Worm (Caenorhabditis elegans) whole organism, late embryonic: ENCODE data around the gene T22F7.4.

Experiments used
- C08G9.2 ChIP-seq: sonication (generic microtip); optimal IDR thresholded peaks from 2 replicates; lab custom pipeline; 2016; ENCODE audit warnings: mild to moderate bottlenecking, missing genetic modification characterization, moderate library complexity, missing compliant biosample characterization
- F13H6.1 ChIP-seq: sonication (generic microtip); optimal IDR thresholded peaks from 2 replicates; lab custom pipeline; 2016; ENCODE audit warnings: missing genetic modification characterization, missing compliant biosample characterization
- K02D7.2 ChIP-seq: sonication (generic microtip); optimal IDR thresholded peaks from 2 replicates; lab custom pipeline; 2017; ENCODE audit warnings: mild to moderate bottlenecking, missing genetic modification characterization, missing compliant biosample characterization
- K09A11.1 ChIP-seq: sonication (generic microtip); optimal IDR thresholded peaks from 2 replicates; lab custom pipeline; 2017; ENCODE audit warnings: antibody characterized with exemption, mild to moderate bottlenecking, missing genetic modification characterization, missing compliant biosample characterization; ENCODE audit not compliant: insufficient read depth
- T23F11.4 ChIP-seq: fragments of 200-800 bp; sonication (Bioruptor generic); optimal IDR thresholded peaks from 2 replicates; lab custom pipeline; 2018; ENCODE audit warnings: mild to moderate bottlenecking, missing genetic modification characterization, missing compliant biosample characterization
- Y22D7AL.16 ChIP-seq: sonication (generic microtip); optimal IDR thresholded peaks from 2 replicates; lab custom pipeline; 2016; ENCODE audit warnings: missing genetic modification characterization, missing compliant biosample characterization
- ahr-1 ChIP-seq: sonication (generic microtip); optimal IDR thresholded peaks from 2 replicates; lab custom pipeline; 2016; ENCODE audit warnings: missing genetic modification characterization, missing compliant biosample characterization
- ama-1 ChIP-seq: fragments of 150-350 bp; optimal IDR thresholded peaks from 2 replicates; lab custom pipeline; 2014
- ceh-19 ChIP-seq: fragments of 200-800 bp; sonication (Bioruptor generic); optimal IDR thresholded peaks from 2 replicates; lab custom pipeline; 2018; ENCODE audit warnings: mild to moderate bottlenecking, missing genetic modification characterization, missing compliant biosample characterization
- ceh-22 ChIP-seq: sonication (generic microtip); optimal IDR thresholded peaks from 2 replicates; lab custom pipeline; 2017; ENCODE audit warnings: missing biosample characterization, missing genetic modification characterization
- ceh-24 ChIP-seq: sonication (generic microtip); optimal IDR thresholded peaks from 2 replicates; lab custom pipeline; 2016; ENCODE audit warnings: mild to moderate bottlenecking, missing genetic modification characterization, missing compliant biosample characterization
- ceh-30 ChIP-seq: fragments of 150-350 bp; optimal IDR thresholded peaks from 2 replicates; lab custom pipeline; 2014; ENCODE audit warnings: missing biosample characterization, missing genetic modification characterization
- ceh-31 ChIP-seq: sonication (generic microtip); optimal IDR thresholded peaks from 2 replicates; lab custom pipeline; 2016; ENCODE audit warnings: missing genetic modification characterization, missing compliant biosample characterization
- ceh-34 ChIP-seq: sonication (generic microtip); optimal IDR thresholded peaks from 2 replicates; lab custom pipeline; 2016; ENCODE audit warnings: mild to moderate bottlenecking, missing genetic modification characterization, missing compliant biosample characterization
- ceh-48 ChIP-seq: sonication (generic microtip); optimal IDR thresholded peaks from 2 replicates; lab custom pipeline; 2016; ENCODE audit warnings: missing genetic modification characterization, inconsistent platforms, missing compliant biosample characterization
- ceh-6 ChIP-seq: fragments of 200-800 bp; sonication (Bioruptor generic); optimal IDR thresholded peaks from 2 replicates; lab custom pipeline; 2018; ENCODE audit warnings: mild to moderate bottlenecking, missing genetic modification characterization, missing compliant biosample characterization
- ceh-9 ChIP-seq: sonication (generic microtip); optimal IDR thresholded peaks from 2 replicates; lab custom pipeline; 2016; ENCODE audit warnings: mild to moderate bottlenecking, missing genetic modification characterization, inconsistent platforms, missing compliant biosample characterization
- che-1 ChIP-seq: sonication (generic microtip); optimal IDR thresholded peaks from 2 replicates; lab custom pipeline; 2016; ENCODE audit warnings: mild to moderate bottlenecking, missing genetic modification characterization, missing compliant biosample characterization
- dmd-4 ChIP-seq: sonication (generic microtip); optimal IDR thresholded peaks from 2 replicates; lab custom pipeline; 2016; ENCODE audit warnings: borderline replicate concordance, missing genetic modification characterization, missing compliant biosample characterization
- dve-1 ChIP-seq: sonication (generic microtip); optimal IDR thresholded peaks from 2 replicates; lab custom pipeline; 2017; ENCODE audit warnings: antibody characterized with exemption, mild to moderate bottlenecking, missing genetic modification characterization, missing compliant biosample characterization
- elt-2 ChIP-seq: sonication (generic microtip); optimal IDR thresholded peaks from 2 replicates; lab custom pipeline; 2016; ENCODE audit warnings: missing genetic modification reagents, missing genetic modification characterization, missing compliant biosample characterization
- elt-4 ChIP-seq: sonication (generic microtip); optimal IDR thresholded peaks from 2 replicates; lab custom pipeline; 2016; ENCODE audit warnings: missing genetic modification characterization, missing compliant biosample characterization
- ets-4 ChIP-seq: sonication (generic microtip); optimal IDR thresholded peaks from 2 replicates; lab custom pipeline; 2016; ENCODE audit warnings: missing genetic modification characterization, missing compliant biosample characterization
- eyg-1 ChIP-seq: sonication (generic microtip); optimal IDR thresholded peaks from 2 replicates; lab custom pipeline; 2016; ENCODE audit warnings: missing genotype, missing genetic modification characterization, missing compliant biosample characterization
- fax-1 ChIP-seq: sonication (generic microtip); optimal IDR thresholded peaks from 2 replicates; lab custom pipeline; 2016; ENCODE audit warnings: missing genotype, missing genetic modification characterization, missing compliant biosample characterization
- fkh-10 ChIP-seq: fragments of 150-350 bp; optimal IDR thresholded peaks from 2 replicates; lab custom pipeline; 2014; ENCODE audit warnings: missing biosample characterization, missing genetic modification reagents, missing genetic modification characterization
- fkh-6 ChIP-seq: sonication (generic microtip); optimal IDR thresholded peaks from 2 replicates; lab custom pipeline; 2016; ENCODE audit warnings: missing genetic modification characterization, missing compliant biosample characterization
- gmeb-2 ChIP-seq: sonication (generic microtip); optimal IDR thresholded peaks from 2 replicates; lab custom pipeline; 2016; ENCODE audit warnings: missing genetic modification characterization, inconsistent platforms, missing compliant biosample characterization
- hlh-13 ChIP-seq: fragments of 200-800 bp; sonication (Bioruptor generic); optimal IDR thresholded peaks from 2 replicates; lab custom pipeline; 2018; ENCODE audit warnings: mild to moderate bottlenecking, missing genetic modification characterization, missing compliant biosample characterization
- hlh-30 ChIP-seq: sonication (generic microtip); optimal IDR thresholded peaks from 2 replicates; lab custom pipeline; 2017; ENCODE audit warnings: antibody characterized with exemption, missing genetic modification characterization, missing compliant biosample characterization; ENCODE audit not compliant: insufficient read depth
- lin-11 ChIP-seq: fragments of 200-800 bp; sonication (Bioruptor generic); optimal IDR thresholded peaks from 2 replicates; lab custom pipeline; 2018; ENCODE audit warnings: mild to moderate bottlenecking, missing genetic modification characterization, missing compliant biosample characterization
- madf-2 ChIP-seq: sonication (generic microtip); optimal IDR thresholded peaks from 2 replicates; lab custom pipeline; 2017; ENCODE audit warnings: missing genetic modification characterization, missing compliant biosample characterization
- nhr-232 ChIP-seq: sonication (generic microtip); optimal IDR thresholded peaks from 2 replicates; lab custom pipeline; 2016; ENCODE audit warnings: missing genetic modification characterization, missing compliant biosample characterization
- npax-4 ChIP-seq: sonication (generic microtip); optimal IDR thresholded peaks from 2 replicates; lab custom pipeline; 2016; ENCODE audit warnings: missing genetic modification characterization, missing compliant biosample characterization
- odd-2 ChIP-seq: sonication (generic microtip); optimal IDR thresholded peaks from 2 replicates; lab custom pipeline; 2017; ENCODE audit warnings: antibody characterized with exemption, mild to moderate bottlenecking, missing genetic modification characterization, missing compliant biosample characterization
- pag-3 ChIP-seq: sonication (generic microtip); optimal IDR thresholded peaks from 2 replicates; lab custom pipeline; 2016; ENCODE audit warnings: missing compliant biosample characterization, missing genetic modification characterization, borderline replicate concordance
- pat-9 ChIP-seq: fragments of 200-800 bp; sonication (Bioruptor generic); optimal IDR thresholded peaks from 2 replicates; lab custom pipeline; 2018; ENCODE audit warnings: mild to moderate bottlenecking, missing genetic modification characterization, moderate library complexity, missing compliant biosample characterization
- pax-1 ChIP-seq: fragments of 150-350 bp; optimal IDR thresholded peaks from 2 replicates; lab custom pipeline; 2014; ENCODE audit warnings: missing biosample characterization, missing genetic modification characterization
- pha-2 ChIP-seq: sonication (generic microtip); optimal IDR thresholded peaks from 2 replicates; lab custom pipeline; 2017; ENCODE audit warnings: mild to moderate bottlenecking, missing genetic modification characterization, missing compliant biosample characterization
- pqm-1 ChIP-seq: sonication (generic microtip); optimal IDR thresholded peaks from 2 replicates; lab custom pipeline; 2016; ENCODE audit warnings: missing genetic modification characterization, missing compliant biosample characterization
- pros-1 ChIP-seq: fragments of 150-350 bp; optimal IDR thresholded peaks from 2 replicates; lab custom pipeline; 2014; ENCODE audit warnings: missing biosample characterization, missing genetic modification reagents, missing genetic modification characterization
- rnt-1 ChIP-seq: sonication (generic microtip); optimal IDR thresholded peaks from 2 replicates; lab custom pipeline; 2016; ENCODE audit warnings: missing genetic modification characterization, missing compliant biosample characterization
- sdc-2 ChIP-seq: sonication (generic microtip); optimal IDR thresholded peaks from 2 replicates; lab custom pipeline; 2016; ENCODE audit warnings: missing genotype, missing genetic modification characterization, missing compliant biosample characterization
- sox-2 ChIP-seq: fragments of 200-800 bp; sonication (Bioruptor generic); IDR thresholded peaks from 2 replicates; pipeline ENCODE4 v1.3.6; 2022; ENCODE audit warnings: missing genetic modification reagents, missing genetic modification characterization, missing compliant biosample characterization
- sox-4 ChIP-seq: sonication (generic microtip); optimal IDR thresholded peaks from 2 replicates; lab custom pipeline; 2017; ENCODE audit warnings: mild to moderate bottlenecking, missing genetic modification characterization, inconsistent platforms, missing compliant biosample characterization
- syd-9 ChIP-seq: sonication (generic microtip); optimal IDR thresholded peaks from 2 replicates; lab custom pipeline; 2016; ENCODE audit warnings: mild to moderate bottlenecking, missing genetic modification characterization, moderate library complexity, missing compliant biosample characterization
- tbx-2 ChIP-seq: sonication (generic microtip); optimal IDR thresholded peaks from 2 replicates; lab custom pipeline; 2016; ENCODE audit warnings: missing genetic modification characterization, missing compliant biosample characterization
- tbx-7 ChIP-seq: sonication (generic microtip); optimal IDR thresholded peaks from 2 replicates; lab custom pipeline; 2016; ENCODE audit warnings: missing genotype, missing genetic modification characterization, missing compliant biosample characterization
- ttx-3 ChIP-seq: sonication (generic microtip); optimal IDR thresholded peaks from 2 replicates; lab custom pipeline; 2016; ENCODE audit warnings: missing genetic modification reagents, missing genetic modification characterization, missing compliant biosample characterization
- unc-42 ChIP-seq: sonication (generic microtip); optimal IDR thresholded peaks from 2 replicates; lab custom pipeline; 2016; ENCODE audit warnings: missing genotype, missing genetic modification characterization, missing compliant biosample characterization
- unc-86 ChIP-seq: sonication (generic microtip); optimal IDR thresholded peaks from 2 replicates; lab custom pipeline; 2016; ENCODE audit warnings: missing genetic modification characterization, missing compliant biosample characterization
- zip-5 ChIP-seq: sonication (generic microtip); optimal IDR thresholded peaks from 2 replicates; lab custom pipeline; 2016; ENCODE audit warnings: missing genetic modification characterization, missing compliant biosample characterization
- ztf-16 ChIP-seq: sonication (generic microtip); optimal IDR thresholded peaks from 2 replicates; lab custom pipeline; 2017; ENCODE audit warnings: missing genetic modification characterization, missing compliant biosample characterization

The T22F7.4 gene

ce11 chrIII:502583-502982, 24.1 kb downstream of the T22F7.4 start (continued):
- TF ChIP-seq ceh-31 (tag; lab: Kevin White, UChicago) = peak; percentile 78
- TF ChIP-seq elt-2 (tag; lab: Kevin White, UChicago) = no peak
- TF ChIP-seq ttx-3 = no peak
- no peak for TF ChIP-seq pax-1
- peak; percentile 87 for TF ChIP-seq sox-4 (tag; lab: Kevin White, UChicago)
- TF ChIP-seq ceh-19 (GFP tag; lab: Kevin White, UChicago) = peak; percentile 90
- peak; percentile 82 for TF ChIP-seq fax-1 (tag; lab: Kevin White, UChicago)
- peak; percentile 78 for TF ChIP-seq C08G9.2
- TF ChIP-seq rnt-1 = peak; percentile 92
- TF ChIP-seq pha-2 (tag; lab: Kevin White, UChicago) = peak; percentile 86
- TF ChIP-seq tbx-2 = peak; percentile 80
- TF ChIP-seq lin-11 = peak; percentile 80
- TF ChIP-seq dmd-4 (tag; lab: Kevin White, UChicago) = peak; percentile 90
- TF ChIP-seq hlh-13 (GFP tag; lab: Kevin White, UChicago) = peak; percentile 87
- TF ChIP-seq ahr-1 (tag; lab: Kevin White, UChicago) = peak; percentile 22
- TF ChIP-seq odd-2 (tag; lab: Kevin White, UChicago) = no peak
- TF ChIP-seq F13H6.1 (tag; lab: Kevin White, UChicago) = peak; percentile 80
- peak; percentile 90 for TF ChIP-seq gmeb-2
- peak; percentile 88 for TF ChIP-seq ceh-6 (GFP tag; lab: Kevin White, UChicago)
- peak; percentile 0 for TF ChIP-seq tbx-7 (tag; lab: Kevin White, UChicago)
- TF ChIP-seq eyg-1 (tag; lab: Kevin White, UChicago) = peak; percentile 54
- peak; percentile 84 for TF ChIP-seq Y22D7AL.16 (tag; lab: Kevin White, UChicago)
- TF ChIP-seq ztf-16 = peak; percentile 88
- peak; percentile 81 for TF ChIP-seq ceh-9 (tag; lab: Kevin White, UChicago)
- TF ChIP-seq K02D7.2 (tag; lab: Kevin White, UChicago) = peak; percentile 82
- peak; percentile 89 for TF ChIP-seq T23F11.4 (GFP tag; lab: Kevin White, UChicago)
- no peak for TF ChIP-seq ceh-22
- TF ChIP-seq ceh-48 (tag; lab: Kevin White, UChicago) = peak; percentile 75
- peak; percentile 92 for TF ChIP-seq syd-9 (tag; lab: Kevin White, UChicago)
- TF ChIP-seq fkh-10 (GFP tag; lab: Kevin White, UChicago) = no peak
- peak; percentile 62 for TF ChIP-seq unc-86 (tag; lab: Kevin White, UChicago)
- TF ChIP-seq zip-5 (tag; lab: Kevin White, UChicago) = peak; percentile 35
- TF ChIP-seq npax-4 (tag; lab: Kevin White, UChicago) = peak; percentile 78
- peak; percentile 76 for TF ChIP-seq ceh-24
- TF ChIP-seq sox-2 (GFP tag; lab: Robert Waterston, UW) = peak; percentile 43; the same call in 1 of the 2 replicates
- TF ChIP-seq nhr-232 (tag; lab: Kevin White, UChicago) = peak; percentile 66
- TF ChIP-seq fkh-6 (tag; lab: Kevin White, UChicago) = peak; percentile 87
- TF ChIP-seq che-1 (tag; lab: Kevin White, UChicago) = peak; percentile 88
- peak; percentile 56 for TF ChIP-seq pag-3 (tag; lab: Kevin White, UChicago)
- TF ChIP-seq sdc-2 (tag; lab: Kevin White, UChicago) = peak; percentile 85
- TF ChIP-seq K09A11.1 (tag; lab: Kevin White, UChicago) = no peak
- peak; percentile 56 for TF ChIP-seq unc-42 (tag; lab: Kevin White, UChicago)
- peak; percentile 89 for TF ChIP-seq pat-9 (tag; lab: Kevin White, UChicago)
- peak; percentile 83 for TF ChIP-seq dve-1 (tag; lab: Kevin White, UChicago)
- TF ChIP-seq madf-2 (tag; lab: Kevin White, UChicago) = peak; percentile 86
- peak; percentile 87 for TF ChIP-seq pqm-1
- TF ChIP-seq ceh-34 (tag; lab: Kevin White, UChicago) = peak; percentile 88
- TF ChIP-seq ceh-30 (tag; lab: Kevin White, UChicago) = no peak
- TF ChIP-seq hlh-30 (tag; lab: Kevin White, UChicago) = no peak
- TF ChIP-seq elt-4 (tag; lab: Kevin White, UChicago) = no peak
- peak; percentile 70 for TF ChIP-seq ets-4 (tag; lab: Kevin White, UChicago)
- no peak for TF ChIP-seq ama-1 (lab: Kevin White, UChicago)
- peak; percentile 82 for TF ChIP-seq pros-1
